Worm (Caenorhabditis elegans): ENCODE results near the gene str-173.

The str-173 gene

DNA sequence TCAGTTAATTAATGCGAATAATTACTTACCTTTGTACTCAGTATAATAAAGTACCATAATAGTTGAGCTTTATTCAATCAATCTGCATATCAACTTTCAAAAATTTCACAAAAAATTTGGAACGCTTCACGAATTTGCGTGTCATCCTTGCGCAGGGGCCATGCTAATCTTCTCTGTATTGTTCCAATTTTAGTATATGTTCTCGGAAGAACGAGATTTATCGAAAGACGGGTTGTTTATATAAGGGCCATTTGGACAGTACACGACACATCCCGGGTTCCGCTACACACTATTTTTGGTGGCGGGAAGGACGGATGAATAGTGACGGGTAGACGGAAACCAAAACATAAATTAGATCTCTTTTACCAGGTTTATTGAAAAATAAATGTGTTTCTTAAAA is 3.0 kb downstream of the str-173 start (continued):
- no peak for TF ChIP-seq B0019.2 (GFP tag; conservative IDR thresholded peaks at IDR 0.05)
- no peak for TF ChIP-seq attf-3 (GFP tag; conservative IDR thresholded peaks at IDR 0.05)
- TF ChIP-seq snpc-1.3 (tag; optimal IDR thresholded peaks at IDR 0.05; ENCODE audit: insufficient read depth), result no peak
- TF ChIP-seq aptf-2 (GFP tag; conservative IDR thresholded peaks at IDR 0.05), result no peak
- no peak for TF ChIP-seq Y53G8AR.9 (GFP tag; conservative IDR thresholded peaks at IDR 0.05)
- no peak for TF ChIP-seq F22D6.2 (tag; optimal IDR thresholded peaks at IDR 0.05)
- TF ChIP-seq egl-18 (GFP tag; IDR thresholded peaks at IDR 0.05), result no peak
- TF ChIP-seq somi-1 (GFP tag; optimal IDR thresholded peaks at IDR 0.05), result no peak
- no peak for TF ChIP-seq lsy-27 (tag; optimal IDR thresholded peaks at IDR 0.05; ENCODE audit: borderline replicate concordance, insufficient read depth)
- TF ChIP-seq D2030.7 (GFP tag; IDR thresholded peaks at IDR 0.05), result peak; percentile 53; the same call in 1 of the 2 replicates
- no peak for TF ChIP-seq attf-5 (GFP tag; optimal IDR thresholded peaks at IDR 0.05)
- no peak for TF ChIP-seq dox-1 (GFP tag; IDR thresholded peaks at IDR 0.05)
- TF ChIP-seq lag-1 (GFP tag; IDR thresholded peaks at IDR 0.05), result no peak
- no peak for TF ChIP-seq repo-1 (tag; optimal IDR thresholded peaks at IDR 0.05)
- no peak for TF ChIP-seq madf-3 (GFP tag; IDR thresholded peaks at IDR 0.05)
- no peak for TF ChIP-seq Y56A3A.18 (GFP tag; IDR thresholded peaks at IDR 0.05)
- TF ChIP-seq F52B5.7 (tag; optimal IDR thresholded peaks at IDR 0.05), result no peak
- no peak for TF ChIP-seq egrh-3 (GFP tag; IDR thresholded peaks at IDR 0.05)
- TF ChIP-seq ama-1 (optimal IDR thresholded peaks at IDR 0.05), result no peak
- no peak for TF ChIP-seq ama-1 (GFP tag; optimal IDR thresholded peaks at IDR 0.05)
- TF ChIP-seq ets-4 (GFP tag; optimal IDR thresholded peaks at IDR 0.05), result no peak
- TF ChIP-seq snpc-1.1 (tag; optimal IDR thresholded peaks at IDR 0.05; ENCODE audit: insufficient read depth), result peak; percentile 88
- TF ChIP-seq nhr-90 (tag; optimal IDR thresholded peaks at IDR 0.05), result no peak
- no peak for TF ChIP-seq unc-62 (GFP tag; optimal IDR thresholded peaks at IDR 0.05)
- TF ChIP-seq lin-26 (GFP tag; IDR thresholded peaks at IDR 0.05), result no peak; the same call in 1 of the 2 replicates
- TF ChIP-seq nfya-1 (tag; optimal IDR thresholded peaks at IDR 0.05; ENCODE audit: borderline replicate concordance, insufficient read depth), result no peak
- no peak for TF ChIP-seq C06A6.2 (GFP tag; conservative IDR thresholded peaks at IDR 0.05)
- TF ChIP-seq bed-2 (GFP tag; IDR thresholded peaks at IDR 0.05), result no peak
- TF ChIP-seq lsl-1 (GFP tag; optimal IDR thresholded peaks at IDR 0.05), result no peak
- no peak for TF ChIP-seq ztf-26 (tag; optimal IDR thresholded peaks at IDR 0.05)
- no peak for TF ChIP-seq C17E4.6 (GFP tag; IDR thresholded peaks at IDR 0.05)
- TF ChIP-seq Y67H2A.10 (GFP tag; conservative IDR thresholded peaks at IDR 0.05), result no peak
- peak; percentile 46 for TF ChIP-seq snpc-3.4 (tag; optimal IDR thresholded peaks at IDR 0.05)

- TF ChIP-seq rpc-1 (optimal IDR thresholded peaks at IDR 0.05) (no peak), rpc-1 (tag; optimal IDR thresholded peaks at IDR 0.05) (peak; percentile 60), snpc-1.1 (tag; optimal IDR thresholded peaks at IDR 0.05; ENCODE audit: insufficient read depth) (no peak), snpc-4 (GFP tag; optimal IDR thresholded peaks at IDR 0.05) (no peak), snpc-4 (tag; optimal IDR thresholded peaks at IDR 0.05) (peak in 1 of 4 experiments; percentile 64)
Measured at ce11 chrIV:4866599-4866998, 5.0 kb downstream of the str-173 start.

DNA sequence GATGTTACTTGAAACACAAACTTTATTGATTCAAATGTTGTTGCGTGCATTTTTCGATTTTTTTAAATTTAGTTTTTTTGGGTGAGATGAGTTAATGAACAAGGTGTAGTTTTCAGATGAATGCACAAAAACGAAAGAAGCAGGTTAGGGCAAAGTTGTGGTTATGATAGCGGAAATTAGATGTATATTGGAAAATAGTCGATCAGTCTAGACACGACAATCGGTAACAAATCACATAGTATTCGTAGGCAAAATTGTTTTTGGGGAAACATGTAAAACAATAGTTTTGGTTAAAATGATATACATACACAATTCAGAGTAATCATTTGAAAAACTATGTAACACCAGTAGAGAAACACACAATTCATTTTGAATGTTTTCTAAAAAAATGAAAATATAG is 6.0 kb downstream of the str-173 start, which contains the start of gene str-172:
Gene str-172, minus strand, starts transcription at position 101 of the 400 bp plus-strand sequence.
- TF ChIP-seq madf-10 (tag; optimal IDR thresholded peaks at IDR 0.05) (no peak), tlf-1 (GFP tag; optimal IDR thresholded peaks at IDR 0.05) (no peak), madf-6 (GFP tag; IDR thresholded peaks at IDR 0.05) (no peak), C17E4.6 (GFP tag; IDR thresholded peaks at IDR 0.05) (no peak), F39B2.1 (GFP tag; IDR thresholded peaks at IDR 0.05) (no peak), nfya-1 (tag; optimal IDR thresholded peaks at IDR 0.05; ENCODE audit: borderline replicate concordance, insufficient read depth) (no peak), aptf-3 (GFP tag; IDR thresholded peaks at IDR 0.05) (no peak), lin-35 (GFP tag; optimal IDR thresholded peaks at IDR 0.05) (no peak)

Measured in whole organism, young adult.